Worm (Caenorhabditis elegans): ENCODE data around the gene gpa-6.

gpa-6 gene

DNA sequence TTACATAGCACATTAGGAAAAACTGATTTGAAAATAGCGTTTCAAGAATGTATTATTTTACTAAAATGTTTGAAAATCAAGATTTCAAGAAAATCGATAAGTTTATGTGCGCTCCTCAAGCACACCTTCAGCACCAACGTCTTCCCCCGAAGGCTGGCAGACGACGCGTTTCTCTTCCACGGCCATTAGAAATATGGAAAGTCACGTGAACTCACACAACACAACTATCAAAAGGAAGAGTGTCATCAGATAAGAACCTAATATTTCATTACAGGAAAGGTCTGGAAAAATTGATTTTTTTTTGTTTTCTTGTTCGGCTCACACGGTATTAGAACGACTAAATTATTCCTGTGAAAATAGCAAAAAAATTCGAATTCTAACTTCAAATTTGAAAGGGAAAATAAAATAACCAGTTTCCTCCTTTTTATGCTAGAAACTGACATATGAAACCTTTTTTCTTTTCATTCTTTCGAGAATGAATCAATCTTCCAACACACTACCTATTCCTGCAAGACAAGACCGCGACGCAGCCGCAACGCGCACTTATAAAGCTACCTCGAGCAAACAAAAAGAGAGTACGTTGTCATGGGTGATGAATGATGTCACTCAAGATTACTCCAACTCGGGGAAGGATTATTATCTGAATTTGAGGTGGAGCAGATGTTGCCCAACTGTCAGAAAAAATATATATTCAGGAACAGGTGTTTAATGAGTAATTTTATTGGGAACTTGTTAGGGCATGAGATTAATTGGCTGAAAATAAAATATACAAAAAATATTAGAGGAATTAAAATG is 34.3 kb downstream of the gpa-6 start:
- peak; percentile 23 for TF ChIP-seq ceh-19 (GFP tag; optimal IDR thresholded peaks at IDR 0.05)
- peak; percentile 11 for TF ChIP-seq ceh-22 (tag; optimal IDR thresholded peaks at IDR 0.05)
- TF ChIP-seq elt-2 (tag; optimal IDR thresholded peaks at IDR 0.05): peak; percentile 32
- peak; percentile 7 for TF ChIP-seq ceh-31 (tag; optimal IDR thresholded peaks at IDR 0.05)
- no peak for TF ChIP-seq K09A11.1 (tag; optimal IDR thresholded peaks at IDR 0.05; ENCODE audit: insufficient read depth)
- no peak for TF ChIP-seq ama-1 (optimal IDR thresholded peaks at IDR 0.05)
- no peak for TF ChIP-seq unc-3 (GFP tag; conservative IDR thresholded peaks at IDR 0.05)
- no peak for TF ChIP-seq unc-3 (tag; optimal IDR thresholded peaks at IDR 0.05)
- peak; percentile 36 for TF ChIP-seq ceh-2 (tag; optimal IDR thresholded peaks at IDR 0.05)
- no peak for TF ChIP-seq hlh-6 (tag; optimal IDR thresholded peaks at IDR 0.05)
- peak; percentile 80 for TF ChIP-seq hlh-30 (tag; optimal IDR thresholded peaks at IDR 0.05; ENCODE audit: insufficient read depth)
- TF ChIP-seq ceh-14 (tag; optimal IDR thresholded peaks at IDR 0.05): no peak
- peak; percentile 52 for TF ChIP-seq ceh-48 (tag; optimal IDR thresholded peaks at IDR 0.05)

DNA sequence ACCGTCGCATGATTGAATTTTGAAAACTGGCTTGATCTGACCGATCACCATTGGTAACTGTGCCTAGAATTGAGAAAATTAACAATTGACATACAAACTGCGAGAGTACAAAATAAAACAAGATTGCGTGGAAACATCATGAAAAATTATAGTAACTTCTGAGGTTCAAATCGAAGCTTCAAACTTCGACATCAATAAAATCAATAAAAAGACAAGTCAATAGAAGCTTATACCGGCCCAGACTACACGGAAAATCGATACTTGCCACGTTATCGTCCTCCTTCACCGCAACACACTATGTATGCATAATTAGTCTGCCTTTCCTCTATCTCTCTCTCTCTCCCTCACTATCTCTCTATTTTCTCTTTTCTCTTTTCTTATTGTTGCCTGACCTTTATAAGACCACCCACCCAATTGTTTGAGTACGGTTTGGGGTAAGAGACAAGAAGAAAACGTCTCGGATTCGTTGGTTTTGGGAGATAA is 35.6 kb downstream of the gpa-6 start, which contains the start of gene skr-21:
Gene skr-21, minus strand, starts transcription at position 51 of the 483 bp plus-strand sequence.
- TF ChIP-seq nhr-232 (tag; optimal IDR thresholded peaks at IDR 0.05): no peak
- TF ChIP-seq zip-5 (tag; optimal IDR thresholded peaks at IDR 0.05): no peak
- TF ChIP-seq ceh-48 (tag; optimal IDR thresholded peaks at IDR 0.05): peak; percentile 73
- TF ChIP-seq nfya-1 (tag; optimal IDR thresholded peaks at IDR 0.05): peak; percentile 45
- TF ChIP-seq elt-2 (tag; optimal IDR thresholded peaks at IDR 0.05): peak; percentile 35
- TF ChIP-seq unc-3 (GFP tag; conservative IDR thresholded peaks at IDR 0.05): no peak
- TF ChIP-seq unc-3 (tag; optimal IDR thresholded peaks at IDR 0.05): no peak
- TF ChIP-seq ceh-31 (tag; optimal IDR thresholded peaks at IDR 0.05): peak; percentile 9
- TF ChIP-seq elt-4 (tag; optimal IDR thresholded peaks at IDR 0.05): no peak
- peak; percentile 40 for TF ChIP-seq tbx-2 (tag; optimal IDR thresholded peaks at IDR 0.05)
- peak; percentile 45 for TF ChIP-seq sox-2 (GFP tag; IDR thresholded peaks at IDR 0.05)

DNA sequence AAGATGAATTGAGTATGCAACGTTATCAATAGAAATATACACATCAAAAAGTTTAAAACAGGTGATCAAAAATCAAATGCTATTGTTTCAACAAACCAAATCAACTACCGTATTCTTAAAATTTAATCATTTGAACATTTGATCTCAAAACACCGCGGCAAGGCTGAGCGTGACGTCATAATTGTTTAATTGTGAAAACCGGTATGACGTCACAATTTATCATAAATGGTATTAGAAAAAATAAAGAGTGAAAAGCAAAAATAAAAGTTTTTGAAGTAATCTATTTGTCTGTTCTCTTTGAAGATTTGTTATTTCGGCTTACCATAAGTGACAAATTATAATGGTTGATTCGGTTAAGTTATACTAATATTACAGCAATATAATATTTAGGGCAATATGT is 36.8 kb downstream of the gpa-6 start:
- TF ChIP-seq ceh-45 (GFP tag; IDR thresholded peaks at IDR 0.05): no peak
- no peak for TF ChIP-seq ets-4 (tag; optimal IDR thresholded peaks at IDR 0.05)
- TF ChIP-seq dmd-4 (tag; optimal IDR thresholded peaks at IDR 0.05; ENCODE audit: borderline replicate concordance): no peak
- TF ChIP-seq elt-2 (tag; optimal IDR thresholded peaks at IDR 0.05): no peak

DNA sequence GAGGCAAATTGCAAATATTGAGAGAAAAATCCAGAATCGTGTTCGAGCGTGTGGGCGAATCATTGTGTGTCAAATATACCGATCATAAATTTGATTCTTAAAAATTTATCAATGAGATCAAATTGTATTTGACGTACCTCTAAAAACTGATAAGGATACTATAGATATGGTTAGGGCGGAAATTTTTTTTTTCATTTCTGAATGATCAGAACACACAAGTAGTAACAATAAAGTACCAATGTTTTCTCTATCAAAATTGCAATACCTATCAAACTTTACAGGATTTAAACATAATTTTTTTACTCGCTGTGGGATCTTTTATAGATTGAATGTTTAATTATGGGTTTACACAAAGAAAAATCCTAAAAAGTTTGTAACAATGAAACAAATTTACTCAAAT is 41.2 kb downstream of the gpa-6 start, which contains the start of gene bgnt-1.5:
Gene bgnt-1.5, minus strand, starts transcription at position 101 of the 400 bp plus-strand sequence.
- TF ChIP-seq dmd-4 (tag; optimal IDR thresholded peaks at IDR 0.05; ENCODE audit: borderline replicate concordance): no peak
- TF ChIP-seq pqm-1 (tag; optimal IDR thresholded peaks at IDR 0.05): no peak
- TF ChIP-seq C08G9.2 (tag; optimal IDR thresholded peaks at IDR 0.05): no peak

DNA sequence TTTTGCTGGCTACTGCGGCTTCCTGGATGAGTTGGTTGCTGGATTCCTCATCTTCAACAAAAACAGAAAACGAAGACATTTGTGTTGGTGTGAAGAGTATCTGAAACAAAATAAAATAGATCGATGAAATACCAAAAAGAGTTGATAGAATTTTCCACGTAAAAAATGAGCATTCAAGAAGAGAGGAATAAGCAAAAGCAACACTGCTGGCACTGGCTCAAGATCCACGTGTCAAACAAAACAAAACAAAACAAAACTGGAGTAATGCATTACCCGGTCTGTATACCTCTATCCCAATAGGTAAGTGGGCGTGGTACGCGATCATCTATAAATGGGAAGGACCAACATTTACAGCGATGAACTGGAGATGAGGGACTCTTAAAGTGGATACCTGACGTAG is 43.9 kb downstream of the gpa-6 start, which contains the start of gene K08H2.2:
Gene K08H2.2, minus strand, starts transcription at position 101 of the 400 bp plus-strand sequence.
- TF ChIP-seq ttx-3 (tag; optimal IDR thresholded peaks at IDR 0.05): no peak
- TF ChIP-seq ahr-1 (tag; optimal IDR thresholded peaks at IDR 0.05): no peak
- no peak for TF ChIP-seq pag-3 (tag; optimal IDR thresholded peaks at IDR 0.05; ENCODE audit: borderline replicate concordance)
- no peak for TF ChIP-seq sox-4 (tag; optimal IDR thresholded peaks at IDR 0.05)
- TF ChIP-seq rnt-1 (tag; optimal IDR thresholded peaks at IDR 0.05): no peak
- TF ChIP-seq hlh-13 (GFP tag; optimal IDR thresholded peaks at IDR 0.05): no peak
- no peak for TF ChIP-seq lin-11 (tag; optimal IDR thresholded peaks at IDR 0.05)
- no peak for TF ChIP-seq ama-1 (optimal IDR thresholded peaks at IDR 0.05)
- TF ChIP-seq F13H6.1 (tag; optimal IDR thresholded peaks at IDR 0.05): no peak
- TF ChIP-seq che-1 (tag; optimal IDR thresholded peaks at IDR 0.05): no peak
- no peak for TF ChIP-seq hlh-15 (tag; optimal IDR thresholded peaks at IDR 0.05)
- TF ChIP-seq npax-4 (tag; optimal IDR thresholded peaks at IDR 0.05): no peak
- no peak for TF ChIP-seq nhr-11 (tag; optimal IDR thresholded peaks at IDR 0.05)
- no peak for TF ChIP-seq fax-1 (tag; optimal IDR thresholded peaks at IDR 0.05)
- TF ChIP-seq unc-55 (GFP tag; optimal IDR thresholded peaks at IDR 0.05): no peak
- TF ChIP-seq elt-2 (tag; optimal IDR thresholded peaks at IDR 0.05): no peak

All from whole organism, late embryonic.